Fruit fly (Drosophila melanogaster) whole organism, embryonic: Measurements from ENCODE around the gene CG15362.

Source experiments
- CG10147 ChIP-seq: fragments of 200-800 bp; sonication (Bioruptor generic); optimal IDR thresholded peaks from 2 replicates; lab custom pipeline; 2019; ENCODE audit warnings: missing biosample characterization, mild to moderate bottlenecking, missing genetic modification characterization, moderate library complexity
- CG12071 ChIP-seq: fragments of 200-800 bp; sonication (Bioruptor generic); optimal IDR thresholded peaks from 3 replicates; lab custom pipeline; 2018; ENCODE audit warnings: missing biosample characterization, mild to moderate bottlenecking, missing genetic modification characterization
- CG1233 ChIP-seq: fragments of 200-800 bp; sonication (Bioruptor generic); optimal IDR thresholded peaks from 4 replicates; lab custom pipeline; 2018; ENCODE audit warnings: missing biosample characterization, mild to moderate bottlenecking, missing genetic modification characterization
- CG13123 ChIP-seq: fragments of 200-800 bp; sonication (Bioruptor generic); optimal IDR thresholded peaks from 2 replicates; lab custom pipeline; 2016; ENCODE audit warnings: missing biosample characterization, missing genetic modification characterization
- CG13424 ChIP-seq: fragments of 200-800 bp; sonication (Bioruptor generic); optimal IDR thresholded peaks from 2 replicates; lab custom pipeline; 2019; ENCODE audit warnings: missing biosample characterization, mild to moderate bottlenecking, missing genetic modification characterization, moderate library complexity
- CG14441 ChIP-seq: fragments of 200-800 bp; sonication (Bioruptor generic); IDR thresholded peaks from 2 replicates; pipeline ENCODE4 v1.3.6; 2022; ENCODE audit warnings: missing biosample characterization, missing genetic modification characterization
- CG15479 ChIP-seq: fragments of 200-800 bp; sonication (Bioruptor generic); optimal IDR thresholded peaks from 3 replicates; lab custom pipeline; 2019; ENCODE audit warnings: missing biosample characterization, mild to moderate bottlenecking, missing genetic modification characterization, moderate library complexity
- CG15696 ChIP-seq: fragments of 200-800 bp; sonication (Bioruptor generic); optimal IDR thresholded peaks from 2 replicates; lab custom pipeline; 2019; ENCODE audit warnings: missing biosample characterization, mild to moderate bottlenecking, missing genetic modification characterization, moderate library complexity
- CG16863 ChIP-seq: fragments of 200-800 bp; sonication (Bioruptor generic); optimal IDR thresholded peaks from 3 replicates; lab custom pipeline; 2016; ENCODE audit warnings: missing biosample characterization, missing genetic modification characterization
- CG17359 ChIP-seq: fragments of 200-800 bp; sonication (Bioruptor generic); optimal IDR thresholded peaks from 3 replicates; lab custom pipeline; 2018; ENCODE audit warnings: missing biosample characterization, mild to moderate bottlenecking, missing genetic modification characterization, moderate library complexity
- CG17568 ChIP-seq: fragments of 200-800 bp; sonication (Bioruptor generic); optimal IDR thresholded peaks from 2 replicates; lab custom pipeline; 2018; ENCODE audit warnings: missing biosample characterization, mild to moderate bottlenecking, missing genetic modification characterization, moderate library complexity
- CG3065 ChIP-seq: fragments of 200-800 bp; sonication (Bioruptor generic); optimal IDR thresholded peaks from 2 replicates; lab custom pipeline; 2016; ENCODE audit warnings: missing biosample characterization, missing genetic modification characterization
- CG3281 ChIP-seq: fragments of 200-800 bp; sonication (Bioruptor generic); optimal IDR thresholded peaks from 3 replicates; lab custom pipeline; 2017; ENCODE audit warnings: missing biosample characterization, mild to moderate bottlenecking, missing genetic modification characterization
- CG4328 ChIP-seq: fragments of 200-800 bp; sonication (Bioruptor generic); optimal IDR thresholded peaks from 3 replicates; lab custom pipeline; 2017; ENCODE audit warnings: missing biosample characterization, missing genetic modification reagents, missing genetic modification characterization
- CG4424 ChIP-seq: fragments of 200-800 bp; sonication (Bioruptor generic); optimal IDR thresholded peaks from 3 replicates; lab custom pipeline; 2016; ENCODE audit warnings: missing biosample characterization, missing genetic modification characterization
- CG6689 ChIP-seq: fragments of 200-800 bp; sonication (Bioruptor generic); IDR thresholded peaks from 2 replicates; pipeline ENCODE4 v1.3.6; 2022; ENCODE audit warnings: missing biosample characterization, missing genetic modification characterization
- CG7357 ChIP-seq: fragments of 200-800 bp; sonication (Bioruptor generic); IDR thresholded peaks from 3 replicates; pipeline ENCODE4 v1.3.6; 2022; ENCODE audit warnings: missing biosample characterization, missing genetic modification characterization
- CG9727 ChIP-seq: fragments of 200-800 bp; sonication (Bioruptor generic); optimal IDR thresholded peaks from 3 replicates; lab custom pipeline; 2017; ENCODE audit warnings: missing biosample characterization, mild to moderate bottlenecking, missing genetic modification characterization
- CG9797 ChIP-seq: fragments of 200-800 bp; sonication (Bioruptor generic); optimal IDR thresholded peaks from 3 replicates; lab custom pipeline; 2018; ENCODE audit warnings: missing biosample characterization, mild to moderate bottlenecking, missing genetic modification characterization
- Camta ChIP-seq: fragments of 200-800 bp; sonication (Bioruptor generic); optimal IDR thresholded peaks from 2 replicates; lab custom pipeline; 2016; ENCODE audit warnings: missing biosample characterization, missing genetic modification characterization
- Fer2 ChIP-seq: fragments of 200-800 bp; sonication (Bioruptor generic); optimal IDR thresholded peaks from 2 replicates; lab custom pipeline; 2018; ENCODE audit warnings: missing biosample characterization, mild to moderate bottlenecking, missing genetic modification characterization, moderate library complexity
- Lhr ChIP-seq: fragments of 200-800 bp; sonication (Bioruptor generic); optimal IDR thresholded peaks from 3 replicates; lab custom pipeline; 2017; ENCODE audit warnings: mild to moderate bottlenecking, missing biosample characterization, missing genetic modification reagents, missing genetic modification characterization
- Lpt ChIP-seq: fragments of >200 bp; optimal IDR thresholded peaks from 2 replicates; lab custom pipeline; 2018; ENCODE audit warnings: missing biosample characterization, missing genetic modification characterization
- NK7.1 ChIP-seq: fragments of 200-800 bp; sonication (Bioruptor generic); optimal IDR thresholded peaks from 3 replicates; lab custom pipeline; 2016; ENCODE audit warnings: missing biosample characterization, missing genetic modification characterization
- Poxn ChIP-seq: fragments of 200-800 bp; sonication (Bioruptor generic); IDR thresholded peaks from 2 replicates; pipeline ENCODE4 v1.3.6; 2022; ENCODE audit warnings: missing biosample characterization, missing genetic modification characterization
- Six4 ChIP-seq: fragments of 200-800 bp; sonication (Bioruptor generic); optimal IDR thresholded peaks from 2 replicates; lab custom pipeline; 2016; ENCODE audit warnings: missing biosample characterization, missing genetic modification characterization
- TFAM ChIP-seq: fragments of 200-800 bp; sonication (Bioruptor generic); optimal IDR thresholded peaks from 2 replicates; lab custom pipeline; 2017; ENCODE audit warnings: missing biosample characterization, missing genetic modification characterization, inconsistent platforms
- ase ChIP-seq: fragments of 200-800 bp; sonication (Bioruptor generic); IDR thresholded peaks from 3 replicates; pipeline ENCODE4 v1.3.6; 2022; ENCODE audit warnings: missing biosample characterization, missing genetic modification characterization
- ato ChIP-seq: fragments of 200-800 bp; sonication (Bioruptor generic); IDR thresholded peaks from 2 replicates; pipeline ENCODE4 v1.3.6; 2022; ENCODE audit warnings: missing biosample characterization, missing genetic modification characterization; ENCODE audit not compliant: partially characterized antibody
- bbx ChIP-seq: fragments of 200-800 bp; sonication (Bioruptor generic); IDR thresholded peaks from 2 replicates; pipeline ENCODE4 v1.3.6; 2022; ENCODE audit warnings: missing biosample characterization, missing genetic modification characterization; ENCODE audit not compliant: partially characterized antibody
- bowl ChIP-seq: fragments of 200-800 bp; sonication (Bioruptor generic); IDR thresholded peaks from 2 replicates; pipeline ENCODE4 v1.3.6; 2022; ENCODE audit warnings: missing biosample characterization, missing genetic modification characterization
- caup ChIP-seq: fragments of 200-800 bp; sonication (Bioruptor generic); optimal IDR thresholded peaks from 3 replicates; lab custom pipeline; 2017; ENCODE audit warnings: missing biosample characterization, mild to moderate bottlenecking, missing genetic modification characterization, moderate library complexity; ENCODE audit not compliant: severe bottlenecking
- cg ChIP-seq: fragments of 200-800 bp; sonication (Bioruptor generic); optimal IDR thresholded peaks from 3 replicates; lab custom pipeline; 2019; ENCODE audit warnings: missing biosample characterization, mild to moderate bottlenecking, missing genetic modification characterization, moderate library complexity
- chn ChIP-seq: fragments of 200-800 bp; sonication (Bioruptor generic); optimal IDR thresholded peaks from 2 replicates; lab custom pipeline; 2016; ENCODE audit warnings: missing biosample characterization, missing genetic modification characterization
- crol ChIP-seq: fragments of 200-800 bp; sonication (Bioruptor generic); IDR thresholded peaks from 2 replicates; pipeline ENCODE4 v1.3.6; 2022; ENCODE audit warnings: missing biosample characterization, missing genetic modification characterization
- dan ChIP-seq: fragments of 200-800 bp; sonication (Bioruptor generic); IDR thresholded peaks from 2 replicates; pipeline ENCODE4 v1.3.6; 2022; ENCODE audit warnings: missing biosample characterization, missing genetic modification characterization
- gcm2 ChIP-seq: fragments of 200-800 bp; sonication (Bioruptor generic); optimal IDR thresholded peaks from 2 replicates; lab custom pipeline; 2016; ENCODE audit warnings: missing biosample characterization, missing genetic modification characterization
- jigr1 ChIP-seq: fragments of 200-800 bp; sonication (Bioruptor generic); IDR thresholded peaks from 3 replicates; pipeline ENCODE4 v1.3.6; 2022; ENCODE audit warnings: missing biosample characterization, missing genetic modification characterization
- jumu ChIP-seq: fragments of 200-800 bp; sonication (Bioruptor generic); optimal IDR thresholded peaks from 3 replicates; lab custom pipeline; 2016; ENCODE audit warnings: missing biosample characterization, missing genetic modification characterization
- lov ChIP-seq, 2 experiments: fragments of 200-800 bp in 1 of 2; fragments of >200 bp in 1 of 2; sonication (Bioruptor generic) in 1 of 2; IDR thresholded peaks in 1 of 2; optimal IDR thresholded peaks in 1 of 2; 2 replicates in 1 of 2; 3 replicates in 1 of 2; pipeline versions ENCODE4 v1.3.6 to Lab custom; 2017 to 2022; ENCODE audit warnings: missing biosample characterization in 1 of 2, missing genetic modification characterization in 1 of 2
- phol ChIP-seq: fragments of 200-800 bp; sonication (Bioruptor generic); optimal IDR thresholded peaks from 3 replicates; lab custom pipeline; 2018; ENCODE audit warnings: missing biosample characterization, mild to moderate bottlenecking, missing genetic modification characterization, moderate library complexity
- pita ChIP-seq: fragments of 200-800 bp; sonication (Bioruptor generic); optimal IDR thresholded peaks from 2 replicates; lab custom pipeline; 2017; ENCODE audit warnings: missing biosample characterization, mild to moderate bottlenecking, missing genetic modification characterization
- seq ChIP-seq: fragments of 200-800 bp; sonication (Bioruptor generic); IDR thresholded peaks from 2 replicates; pipeline ENCODE4 v1.3.6; 2022; ENCODE audit warnings: missing biosample characterization, missing genetic modification characterization
- shn ChIP-seq: fragments of 200-800 bp; sonication (Bioruptor generic); optimal IDR thresholded peaks from 3 replicates; lab custom pipeline; 2016; ENCODE audit warnings: missing biosample characterization, missing genetic modification characterization
- sima ChIP-seq: fragments of 200-800 bp; sonication (Bioruptor generic); optimal IDR thresholded peaks from 2 replicates; lab custom pipeline; 2016; ENCODE audit warnings: missing biosample characterization, missing genetic modification characterization
- slbo ChIP-seq: fragments of 200-800 bp; sonication (Bioruptor generic); IDR thresholded peaks from 2 replicates; pipeline ENCODE4 v1.3.6; 2022; ENCODE audit warnings: missing biosample characterization, missing genetic modification characterization
- stc ChIP-seq: fragments of 200-800 bp; sonication (Bioruptor generic); IDR thresholded peaks from 2 replicates; pipeline ENCODE4 v1.3.6; 2022; ENCODE audit warnings: missing biosample characterization, missing genetic modification characterization
- ttk ChIP-seq: fragments of 200-800 bp; sonication (Bioruptor generic); IDR thresholded peaks from 2 replicates; pipeline ENCODE4 v2.1.2; 2022; ENCODE audit warnings: missing biosample characterization, missing genetic modification characterization
- wek ChIP-seq: fragments of 200-800 bp; sonication (Bioruptor generic); optimal IDR thresholded peaks from 3 replicates; lab custom pipeline; 2018; ENCODE audit warnings: missing biosample characterization, mild to moderate bottlenecking, missing genetic modification characterization, moderate library complexity
- z ChIP-seq: fragments of 200-800 bp; sonication (Bioruptor generic); IDR thresholded peaks from 3 replicates; pipeline ENCODE4 v1.3.6; 2022; ENCODE audit warnings: missing biosample characterization, missing genetic modification characterization

Gene CG15362

DNA sequence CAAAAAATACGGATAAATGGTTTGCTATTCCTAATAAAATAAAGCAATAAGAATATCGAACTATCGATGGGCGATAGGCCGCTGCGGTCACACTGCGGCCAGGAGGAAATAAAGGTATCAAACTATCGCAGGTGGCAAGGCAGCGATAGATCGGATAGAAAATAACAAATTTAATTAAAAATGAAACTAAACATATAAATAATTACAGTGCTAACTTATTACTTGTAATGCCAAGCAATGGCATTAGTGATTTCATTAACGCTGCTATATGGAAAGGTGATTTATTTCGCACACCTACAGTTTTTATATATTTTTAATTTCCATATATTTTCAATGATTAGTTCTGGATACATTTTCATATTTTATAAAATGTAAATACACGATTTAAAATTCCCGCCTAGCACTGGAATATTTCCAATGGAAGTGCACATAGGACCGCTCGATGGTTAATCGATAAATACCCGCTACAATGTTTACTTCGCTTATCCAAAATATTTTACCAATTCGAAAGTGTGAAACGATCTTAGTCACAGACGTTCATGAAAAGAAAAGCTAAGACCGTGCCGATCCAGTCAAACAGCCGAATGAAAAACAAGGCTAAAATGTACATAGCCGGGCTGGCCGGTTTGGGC lies at the start of gene CG15362, which contains the start of gene CG15356 (continued):
- no peak for TF ChIP-seq CG15696 (tag; lab: Kevin White, UChicago)
- no peak for TF ChIP-seq wek (GFP tag; lab: Kevin White, UChicago)
- no peak for TF ChIP-seq CG13123 (GFP tag; lab: Kevin White, UChicago)
- peak; percentile 9 for TF ChIP-seq Lhr (GFP tag; lab: Kevin White, UChicago)
- TF ChIP-seq CG16863 (GFP tag; lab: Kevin White, UChicago), result no peak
- TF ChIP-seq Poxn (GFP tag; lab: Robert Waterston, UW), result no peak
- TF ChIP-seq sima, result no peak
- TF ChIP-seq slbo, result peak; percentile 63
- TF ChIP-seq caup, result no peak
- TF ChIP-seq CG9727, result peak; percentile 50
- peak; percentile 59; the same call in 1 of the 3 replicates for TF ChIP-seq jigr1 (GFP tag; lab: Robert Waterston, UW)
- TF ChIP-seq bowl (GFP tag; lab: Robert Waterston, UW), result no peak
- no peak for TF ChIP-seq CG7357 (GFP tag; lab: Robert Waterston, UW)
- peak; percentile 99 for TF ChIP-seq bbx (GFP tag; lab: Robert Waterston, UW)
- peak; percentile 26 for TF ChIP-seq chn (GFP tag; lab: Kevin White, UChicago)
- TF ChIP-seq NK7.1 (GFP tag; lab: Kevin White, UChicago), result no peak
- TF ChIP-seq gcm2 (GFP tag; lab: Kevin White, UChicago), result no peak
- no peak for TF ChIP-seq CG3065
- TF ChIP-seq phol (tag; lab: Kevin White, UChicago), result peak; percentile 61
- TF ChIP-seq CG13424, result peak; percentile 19
- no peak for TF ChIP-seq CG15479 (GFP tag; lab: Kevin White, UChicago)
- no peak for TF ChIP-seq cg (GFP tag; lab: Kevin White, UChicago)
- TF ChIP-seq CG4424 (GFP tag; lab: Kevin White, UChicago), result no peak
- 0 out of 2 replicates have a peak, but pooled peaks have one; percentile 8 for TF ChIP-seq CG14441 (GFP tag; lab: Robert Waterston, UW)
- no peak for TF ChIP-seq CG4328 (GFP tag; lab: Kevin White, UChicago)
- TF ChIP-seq Lpt, result no peak
- no peak for TF ChIP-seq seq (GFP tag; lab: Robert Waterston, UW)
- no peak for TF ChIP-seq shn (GFP tag; lab: Kevin White, UChicago)
- peak; percentile 99 for TF ChIP-seq ato (GFP tag; lab: Robert Waterston, UW)
- TF ChIP-seq ttk (GFP tag; lab: Robert Waterston, UW), result no peak
- TF ChIP-seq CG9797, result peak; percentile 82
- no peak for TF ChIP-seq lov (optimal IDR thresholded peaks at IDR 0.05; lab: Kevin White, UChicago)
- TF ChIP-seq lov (GFP tag; IDR thresholded peaks at IDR 0.05; lab: Robert Waterston, UW), result no peak
- no peak for TF ChIP-seq Six4 (GFP tag; lab: Kevin White, UChicago)
- no peak for TF ChIP-seq CG3281 (GFP tag; lab: Kevin White, UChicago)
- TF ChIP-seq pita (GFP tag; lab: Kevin White, UChicago), result no peak
- peak; percentile 5 for TF ChIP-seq CG10147
- TF ChIP-seq CG17359 (tag; lab: Kevin White, UChicago), result peak; percentile 25
- TF ChIP-seq CG17568 (GFP tag; lab: Kevin White, UChicago), result no peak
- no peak for TF ChIP-seq stc (GFP tag; lab: Robert Waterston, UW)
- TF ChIP-seq TFAM, result no peak
- TF ChIP-seq crol (GFP tag; lab: Robert Waterston, UW), result no peak
- peak; percentile 26 for TF ChIP-seq Camta (GFP tag; lab: Kevin White, UChicago)
- TF ChIP-seq ase (GFP tag; lab: Robert Waterston, UW), result no peak
- no peak for TF ChIP-seq CG12071
- TF ChIP-seq jumu (GFP tag; lab: Kevin White, UChicago), result no peak
- peak; percentile 8 for TF ChIP-seq Fer2 (tag; lab: Kevin White, UChicago)
- TF ChIP-seq dan, result no peak
- TF ChIP-seq CG6689 (GFP tag; lab: Robert Waterston, UW), result 0 out of 2 replicates have a peak, but pooled peaks have one; percentile 18
- TF ChIP-seq CG1233 (GFP tag; lab: Kevin White, UChicago), result peak; percentile 19
- TF ChIP-seq z (GFP tag; lab: Robert Waterston, UW), result no peak
